Worm (Caenorhabditis elegans): ENCODE measurements around the gene ant-1.4.

ant-1.4 gene

DNA sequence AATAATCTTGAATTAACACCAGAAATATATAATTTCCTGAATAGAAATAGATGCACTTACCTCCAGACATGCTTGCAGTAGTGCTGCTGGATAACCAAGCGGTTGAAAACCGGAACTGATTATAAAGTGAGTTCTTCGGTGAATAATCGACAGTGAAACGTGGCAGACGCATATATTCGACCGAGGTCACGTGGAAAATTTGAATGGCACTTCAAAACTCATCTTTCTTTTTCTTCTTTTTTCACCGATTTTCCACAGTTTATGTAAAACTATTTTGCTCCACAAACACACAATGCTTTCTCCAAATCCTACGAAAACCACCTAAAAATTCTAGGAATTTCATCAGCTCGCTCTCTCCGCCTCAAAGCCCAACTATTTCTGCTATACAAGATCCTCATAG lies at the start of gene ant-1.4:
Gene ant-1.4, minus strand, starts transcription at position 101 of the 400 bp plus-strand sequence.
- TF ChIP-seq lir-3 (tag; optimal IDR thresholded peaks at IDR 0.05) = no peak
- no peak for TF ChIP-seq arid-1 (GFP tag; conservative IDR thresholded peaks at IDR 0.05)
- TF ChIP-seq T26A8.4 (GFP tag; IDR thresholded peaks at IDR 0.05) = no peak
- no peak for TF ChIP-seq unc-130 (GFP tag; optimal IDR thresholded peaks at IDR 0.05)
- TF ChIP-seq snpc-4 (tag; optimal IDR thresholded peaks at IDR 0.05) = no peak
- no peak for TF ChIP-seq nhr-25 (tag; optimal IDR thresholded peaks at IDR 0.05; ENCODE audit: borderline replicate concordance, insufficient read depth)
- TF ChIP-seq pqm-1 (tag; optimal IDR thresholded peaks at IDR 0.05) = no peak
- TF ChIP-seq gei-8 (GFP tag; optimal IDR thresholded peaks at IDR 0.05) = no peak
- no peak for TF ChIP-seq madf-5 (GFP tag; IDR thresholded peaks at IDR 0.05)
- no peak for TF ChIP-seq zag-1 (tag; optimal IDR thresholded peaks at IDR 0.05)
- TF ChIP-seq ceh-82 (tag; optimal IDR thresholded peaks at IDR 0.05) = no peak
- TF ChIP-seq hif-1 (tag; optimal IDR thresholded peaks at IDR 0.05) = no peak
- TF ChIP-seq tra-1 (GFP tag; IDR thresholded peaks at IDR 0.05) = no peak
- TF ChIP-seq hlh-11 (tag; optimal IDR thresholded peaks at IDR 0.05) = no peak

DNA sequence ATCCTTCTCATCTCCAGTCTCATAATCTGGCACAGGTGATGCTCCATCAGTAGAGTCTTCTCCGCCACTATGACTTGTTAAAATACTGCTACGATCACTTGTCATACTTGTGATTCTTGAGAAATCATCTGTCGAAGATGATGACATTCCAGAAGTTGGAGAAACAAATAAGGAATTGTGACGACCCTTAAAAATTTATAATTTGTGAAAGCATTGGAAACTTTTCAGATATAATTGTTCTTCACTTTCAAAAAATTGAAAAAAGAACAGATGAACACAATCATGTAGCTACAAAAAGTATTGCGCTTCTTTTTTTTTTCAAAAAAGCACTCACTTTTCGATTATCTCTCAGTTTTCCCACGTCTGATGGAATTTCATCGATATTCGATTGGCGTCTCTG lies 45.9 kb upstream of the ant-1.4 start:
- TF ChIP-seq mdl-1 (tag; optimal IDR thresholded peaks at IDR 0.05) = no peak
- TF ChIP-seq unc-62 (GFP tag; optimal IDR thresholded peaks at IDR 0.05 in 1 of 2) = peak in 1 of 2 experiments; percentile 95
- no peak for TF ChIP-seq unc-62 (tag; optimal IDR thresholded peaks at IDR 0.05)
- no peak for TF ChIP-seq mxl-3 (GFP tag; optimal IDR thresholded peaks at IDR 0.05)
- TF ChIP-seq egl-43 (GFP tag; IDR thresholded peaks at IDR 0.05) = no peak
- TF ChIP-seq daf-8 (GFP tag; IDR thresholded peaks at IDR 0.05) = no peak
- no peak for TF ChIP-seq F37D6.2 (tag; optimal IDR thresholded peaks at IDR 0.05)

- TF ChIP-seq ztf-11 (tag; optimal IDR thresholded peaks at IDR 0.05) (no peak), hif-1 (tag; optimal IDR thresholded peaks at IDR 0.05) (no peak), daf-12 (tag; optimal IDR thresholded peaks at IDR 0.05) (no peak)
Observed at ce11 chrIV:8501382-8501781, 41.3 kb upstream of the ant-1.4 start, which contains the start of gene C28C12.1. C28C12.1 (plus strand) TSS chrIV:8501682.

- peak; percentile 88 for TF ChIP-seq set-16 (GFP tag; IDR thresholded peaks at IDR 0.05)
Observed at ce11 chrIV:8500576-8500975, 40.5 kb upstream of the ant-1.4 start.

DNA sequence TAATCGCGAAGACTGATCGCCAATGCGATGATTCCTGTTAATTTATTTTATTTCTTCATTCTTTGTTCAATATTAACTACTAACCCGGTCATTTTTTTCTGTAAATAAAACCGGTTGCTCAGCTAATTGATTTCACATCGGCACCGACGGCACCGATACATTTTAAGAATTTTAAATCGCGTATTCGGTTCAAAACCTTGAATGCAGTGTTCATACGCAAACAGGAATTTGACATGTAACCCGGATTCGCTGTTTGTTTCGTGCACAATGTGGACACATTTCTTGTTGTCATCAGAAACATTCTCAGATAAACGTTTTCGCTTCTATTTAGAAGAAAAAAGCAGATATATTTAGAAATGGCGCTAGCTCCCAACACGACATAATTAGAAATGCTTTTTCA lies 39.8 kb upstream of the ant-1.4 start:
- peak; percentile 64; the same call in 1 of the 2 replicates for TF ChIP-seq snpc-1.2 (GFP tag; IDR thresholded peaks at IDR 0.05)
- TF ChIP-seq set-16 (GFP tag; IDR thresholded peaks at IDR 0.05) = no peak
- no peak for TF ChIP-seq Y75B8A.6 (GFP tag; IDR thresholded peaks at IDR 0.05)
- TF ChIP-seq ZK337.2 (GFP tag; IDR thresholded peaks at IDR 0.05) = no peak

DNA sequence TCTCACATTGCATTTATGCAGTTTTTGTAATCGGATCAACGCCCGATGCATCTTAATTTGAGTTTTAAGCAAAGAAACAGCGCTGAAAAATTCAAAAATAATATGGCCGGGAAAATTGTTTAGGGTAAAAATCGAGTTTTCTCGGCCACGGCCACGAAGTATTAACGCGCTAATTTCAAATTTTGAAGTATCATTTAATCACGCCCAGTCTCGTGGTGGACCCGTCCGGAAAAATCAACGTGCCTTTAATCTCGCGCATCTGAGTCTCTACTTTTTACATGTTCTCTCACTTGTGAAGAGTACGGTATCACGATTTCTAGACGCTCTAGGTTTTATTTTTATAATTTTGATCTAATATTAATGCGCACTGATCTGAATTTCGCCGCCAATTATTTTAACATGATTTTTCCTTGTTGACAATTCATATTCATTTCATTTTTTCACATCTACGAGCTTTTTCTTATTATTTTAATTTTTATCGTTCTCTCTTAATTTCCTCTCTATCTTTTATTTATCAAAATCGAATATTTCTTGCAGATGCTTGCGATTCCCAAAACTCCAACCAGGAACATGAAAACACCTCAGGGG lies 38.8 kb upstream of the ant-1.4 start, which contains the start of the genes acdh-13 and mesp-1:
Gene acdh-13, minus strand, starts transcription at position 51 of the 588 bp plus-strand sequence.
Gene mesp-1, plus strand, starts transcription at position 538 of the 588 bp plus-strand sequence.
- TF ChIP-seq nhr-48 (tag; optimal IDR thresholded peaks at IDR 0.05) (no peak), lin-39 (tag; optimal IDR thresholded peaks at IDR 0.05) (no peak), spr-3 (GFP tag; optimal IDR thresholded peaks at IDR 0.05) (no peak), T26A8.4 (GFP tag; IDR thresholded peaks at IDR 0.05) (no peak), hlh-30 (tag; optimal IDR thresholded peaks at IDR 0.05; ENCODE audit: insufficient read depth) (no peak), tag-97 (GFP tag; IDR thresholded peaks at IDR 0.05) (no peak), skn-1 (tag; optimal IDR thresholded peaks at IDR 0.05) (no peak), dpl-1 (GFP tag; optimal IDR thresholded peaks at IDR 0.05) (peak; percentile 89), snpc-1.2 (GFP tag; IDR thresholded peaks at IDR 0.05) (no peak), vab-7 (GFP tag; IDR thresholded peaks at IDR 0.05) (no peak), hmg-1.1 (GFP tag; IDR thresholded peaks at IDR 0.05) (no peak), fos-1 (tag; optimal IDR thresholded peaks at IDR 0.05) (no peak), aly-2 (tag; optimal IDR thresholded peaks at IDR 0.05) (no peak), lin-15B (tag; optimal IDR thresholded peaks at IDR 0.05) (no peak), rbr-2 (tag; optimal IDR thresholded peaks at IDR 0.05) (no peak), unc-39 (tag; optimal IDR thresholded peaks at IDR 0.05) (no peak), duxl-1 (tag; optimal IDR thresholded peaks at IDR 0.05; ENCODE audit: poor library complexity) (no peak), zfp-3 (GFP tag; conservative IDR thresholded peaks at IDR 0.05) (no peak), hif-1 (tag; optimal IDR thresholded peaks at IDR 0.05) (peak in 1 of 2 experiments; percentile 69)
